Fruit fly (Drosophila melanogaster) whole organism, prepupa: ENCODE measurements around the gene CG4733.

Experiments
- Blimp-1 ChIP-seq: fragments of 200-800 bp; sonication (Bioruptor generic); optimal IDR thresholded peaks from 3 replicates; lab custom pipeline; 2017; ENCODE audit warnings: missing biosample characterization, missing genetic modification characterization, mild to moderate bottlenecking, moderate library complexity, missing genetic modification reagents
- CG10631 ChIP-seq: fragments of 200-800 bp; sonication (Bioruptor generic); optimal IDR thresholded peaks from 2 replicates; lab custom pipeline; 2016; ENCODE audit warnings: missing biosample characterization, missing genetic modification characterization
- CG11902 ChIP-seq: fragments of 200-800 bp; sonication (Bioruptor generic); optimal IDR thresholded peaks from 3 replicates; lab custom pipeline; 2016; ENCODE audit warnings: missing biosample characterization, missing genetic modification characterization
- CG15336 ChIP-seq: fragments of 200-800 bp; sonication (Bioruptor generic); IDR thresholded peaks from 2 replicates; pipeline ENCODE4 v1.3.6; 2022; ENCODE audit warnings: missing biosample characterization, missing genetic modification characterization
- CG1621 ChIP-seq: fragments of 200-800 bp; sonication (Bioruptor generic); optimal IDR thresholded peaks from 3 replicates; lab custom pipeline; 2018; ENCODE audit warnings: missing biosample characterization, mild to moderate bottlenecking, missing genetic modification characterization
- CG16779 ChIP-seq: fragments of 200-800 bp; sonication (Bioruptor generic); optimal IDR thresholded peaks from 3 replicates; lab custom pipeline; 2017; ENCODE audit warnings: missing biosample characterization, mild to moderate bottlenecking, missing genetic modification characterization
- CG3032 ChIP-seq: fragments of 200-800 bp; optimal IDR thresholded peaks from 2 replicates; lab custom pipeline; 2019; ENCODE audit warnings: missing biosample characterization, mild to moderate bottlenecking, missing genetic modification characterization, moderate library complexity
- CG31627 ChIP-seq: fragments of 200-800 bp; sonication (Bioruptor generic); optimal IDR thresholded peaks from 3 replicates; lab custom pipeline; 2016; ENCODE audit warnings: missing biosample characterization, missing genetic modification characterization
- CG3919 ChIP-seq: fragments of 200-800 bp; sonication (Bioruptor generic); optimal IDR thresholded peaks from 3 replicates; lab custom pipeline; 2016; ENCODE audit warnings: missing biosample characterization, missing genetic modification characterization
- CG4318 ChIP-seq: fragments of 200-800 bp; sonication (Bioruptor generic); optimal IDR thresholded peaks from 3 replicates; lab custom pipeline; 2017; ENCODE audit warnings: missing biosample characterization, mild to moderate bottlenecking, missing genetic modification characterization
- CG6276 ChIP-seq: fragments of 200-800 bp; sonication (Bioruptor generic); optimal IDR thresholded peaks from 2 replicates; lab custom pipeline; 2017; ENCODE audit warnings: missing biosample characterization, mild to moderate bottlenecking, missing genetic modification characterization
- CG6792 ChIP-seq: fragments of 200-800 bp; sonication (Bioruptor generic); optimal IDR thresholded peaks from 3 replicates; lab custom pipeline; 2016; ENCODE audit warnings: missing biosample characterization, missing genetic modification characterization
- CG6808 ChIP-seq: fragments of 200-800 bp; sonication (Bioruptor generic); optimal IDR thresholded peaks from 3 replicates; lab custom pipeline; 2017; ENCODE audit warnings: missing biosample characterization, missing genetic modification characterization, mild to moderate bottlenecking, moderate library complexity, missing genetic modification reagents
- CG6854 ChIP-seq: fragments of 200-800 bp; sonication (Bioruptor generic); optimal IDR thresholded peaks from 2 replicates; lab custom pipeline; 2017; ENCODE audit warnings: missing biosample characterization, mild to moderate bottlenecking, missing genetic modification characterization
- CG7368 ChIP-seq: fragments of 200-800 bp; sonication (Bioruptor generic); optimal IDR thresholded peaks from 3 replicates; lab custom pipeline; 2016; ENCODE audit warnings: missing biosample characterization, missing genetic modification characterization
- CG8319 ChIP-seq: fragments of 200-800 bp; sonication (Bioruptor generic); optimal IDR thresholded peaks from 3 replicates; lab custom pipeline; 2016; ENCODE audit warnings: missing biosample characterization, missing genetic modification characterization
- CG9139 ChIP-seq: fragments of 200-800 bp; sonication (Bioruptor generic); optimal IDR thresholded peaks from 3 replicates; lab custom pipeline; 2017; ENCODE audit warnings: missing biosample characterization, mild to moderate bottlenecking, missing genetic modification characterization
- Eip75B ChIP-seq: fragments of 200-800 bp; sonication (Bioruptor generic); optimal IDR thresholded peaks from 3 replicates; lab custom pipeline; 2016; ENCODE audit warnings: missing biosample characterization, missing genetic modification characterization
- Ets21C ChIP-seq: fragments of 200-800 bp; sonication (Bioruptor generic); optimal IDR thresholded peaks from 3 replicates; lab custom pipeline; 2016; ENCODE audit warnings: missing biosample characterization, missing genetic modification characterization
- Ets96B ChIP-seq: fragments of 200-800 bp; optimal IDR thresholded peaks from 2 replicates; lab custom pipeline; 2019; ENCODE audit warnings: missing biosample characterization, mild to moderate bottlenecking, missing genetic modification characterization, moderate library complexity
- Gug ChIP-seq: fragments of 200-800 bp; sonication (Bioruptor generic); IDR thresholded peaks from 2 replicates; pipeline ENCODE4 v1.3.6; 2022; ENCODE audit warnings: missing biosample characterization, missing genetic modification characterization
- Hr39 ChIP-seq: fragments of 200-800 bp; sonication (Bioruptor generic); optimal IDR thresholded peaks from 2 replicates; lab custom pipeline; 2016; ENCODE audit warnings: missing biosample characterization, missing genetic modification characterization
- Hr4 ChIP-seq: fragments of 200-800 bp; sonication (Bioruptor generic); optimal IDR thresholded peaks from 3 replicates; lab custom pipeline; 2016; ENCODE audit warnings: missing biosample characterization, missing genetic modification characterization
- Met ChIP-seq: fragments of 200-800 bp; sonication (Bioruptor generic); optimal IDR thresholded peaks from 3 replicates; lab custom pipeline; 2016; ENCODE audit warnings: missing biosample characterization, missing genetic modification characterization
- Smox ChIP-seq: fragments of 200-800 bp; sonication (Bioruptor generic); optimal IDR thresholded peaks from 3 replicates; lab custom pipeline; 2016; ENCODE audit warnings: missing biosample characterization, missing genetic modification characterization
- Sox102F ChIP-seq: fragments of 200-800 bp; sonication (Bioruptor generic); optimal IDR thresholded peaks from 2 replicates; lab custom pipeline; 2016; ENCODE audit warnings: missing biosample characterization, mild to moderate bottlenecking, missing genetic modification characterization
- acj6 ChIP-seq: fragments of 200-800 bp; sonication (Bioruptor generic); optimal IDR thresholded peaks from 3 replicates; lab custom pipeline; 2016; ENCODE audit warnings: missing biosample characterization, missing genetic modification characterization
- dac ChIP-seq: fragments of 200-800 bp; sonication (Bioruptor generic); optimal IDR thresholded peaks from 2 replicates; lab custom pipeline; 2017; ENCODE audit warnings: missing biosample characterization, mild to moderate bottlenecking, missing genetic modification characterization
- dsx ChIP-seq: fragments of 200-800 bp; optimal IDR thresholded peaks from 3 replicates; lab custom pipeline; 2019; ENCODE audit warnings: missing biosample characterization, mild to moderate bottlenecking, missing genetic modification characterization, moderate library complexity; ENCODE audit not compliant: poor library complexity, severe bottlenecking
- esn ChIP-seq: fragments of 200-800 bp; sonication (Bioruptor generic); optimal IDR thresholded peaks from 2 replicates; lab custom pipeline; 2016; ENCODE audit warnings: missing biosample characterization, mild to moderate bottlenecking, missing genetic modification characterization, moderate library complexity
- fd85E ChIP-seq: fragments of 200-800 bp; sonication (Bioruptor generic); optimal IDR thresholded peaks from 3 replicates; lab custom pipeline; 2016; ENCODE audit warnings: missing biosample characterization, missing genetic modification characterization
- fkh ChIP-seq: fragments of 200-800 bp; sonication (Bioruptor generic); optimal IDR thresholded peaks from 3 replicates; lab custom pipeline; 2017; ENCODE audit warnings: missing biosample characterization, mild to moderate bottlenecking, missing genetic modification characterization, moderate library complexity
- lz ChIP-seq: fragments of 200-800 bp; sonication (Bioruptor generic); optimal IDR thresholded peaks from 3 replicates; lab custom pipeline; 2016; ENCODE audit warnings: missing biosample characterization, missing genetic modification characterization
- ss ChIP-seq, 2 experiments: fragments of 200-800 bp; sonication (Bioruptor generic); optimal IDR thresholded peaks; 2 replicates in 1 of 2; 3 replicates in 1 of 2; lab custom pipeline; 2017 to 2018; ENCODE audit warnings: mild to moderate bottlenecking in 2 of 2, missing biosample characterization in 2 of 2, missing genetic modification characterization in 2 of 2, moderate library complexity in 1 of 2
- topi ChIP-seq: fragments of 200-800 bp; sonication (Bioruptor generic); optimal IDR thresholded peaks from 3 replicates; lab custom pipeline; 2016; ENCODE audit warnings: missing biosample characterization, missing genetic modification characterization

The CG4733 gene

dm6 chr3R:19934840-19935776 lies 44.6 kb downstream of the CG4733 start, which contains the start of gene mira:
mira (minus strand) TSS chr3R:19935120.
- no peak for TF ChIP-seq Met (GFP tag; lab: Kevin White, UChicago)
- no peak for TF ChIP-seq CG3032
- TF ChIP-seq acj6 (GFP tag; lab: Kevin White, UChicago), result no peak
- TF ChIP-seq CG9139 (GFP tag; lab: Kevin White, UChicago), result no peak
- TF ChIP-seq fkh (GFP tag; lab: Kevin White, UChicago), result no peak
- no peak for TF ChIP-seq Hr39
- TF ChIP-seq CG31627 (GFP tag; lab: Kevin White, UChicago), result no peak
- no peak for TF ChIP-seq lz
- no peak for TF ChIP-seq dsx
- no peak for TF ChIP-seq Blimp-1 (GFP tag; lab: Kevin White, UChicago)

- TF ChIP-seq Hr4 (GFP tag; lab: Kevin White, UChicago) (no peak), dsx (no peak), CG6276 (GFP tag; lab: Kevin White, UChicago) (no peak), fd85E (no peak), topi (GFP tag; lab: Kevin White, UChicago) (no peak), CG6854 (GFP tag; lab: Kevin White, UChicago) (no peak), CG11902 (GFP tag; lab: Kevin White, UChicago) (no peak), Hr39 (no peak), CG10631 (GFP tag; lab: Kevin White, UChicago) (no peak), CG9139 (GFP tag; lab: Kevin White, UChicago) (no peak), CG16779 (no peak), Eip75B (GFP tag; lab: Kevin White, UChicago) (no peak), CG4318 (GFP tag; lab: Kevin White, UChicago) (no peak), CG1621 (tag; lab: Kevin White, UChicago) (no peak), CG6792 (GFP tag; lab: Kevin White, UChicago) (no peak), Gug (GFP tag; lab: Robert Waterston, UW) (no peak), CG3919 (GFP tag; lab: Kevin White, UChicago) (no peak), CG7368 (no peak), esn (no peak)
Observed at dm6 chr3R:19935777-19936125, 45.3 kb downstream of the CG4733 start.

- TF ChIP-seq Ets21C (GFP tag; lab: Kevin White, UChicago) (no peak), Smox (GFP tag; lab: Kevin White, UChicago) (no peak), dsx (no peak), Ets96B (tag; lab: Kevin White, UChicago) (no peak)
Observed at dm6 chr3R:19938941-19939587, 48.6 kb downstream of the CG4733 start.

dm6 chr3R:19942312-19942711 lies 51.8 kb downstream of the CG4733 start, which contains the start of gene CG46042:
CG46042 (minus strand) TSS chr3R:19942412.
- no peak for TF ChIP-seq Gug (GFP tag; lab: Robert Waterston, UW)
- no peak for TF ChIP-seq CG15336 (GFP tag; lab: Robert Waterston, UW)
- TF ChIP-seq CG8319 (GFP tag; lab: Kevin White, UChicago), result no peak
- TF ChIP-seq CG4318 (GFP tag; lab: Kevin White, UChicago), result no peak
- no peak for TF ChIP-seq CG31627 (GFP tag; lab: Kevin White, UChicago)
- no peak for TF ChIP-seq ss (GFP tag; optimal IDR thresholded peaks at IDR 0.05; lab: Kevin White, UChicago)
- no peak for TF ChIP-seq CG9139 (GFP tag; lab: Kevin White, UChicago)
- TF ChIP-seq Smox (GFP tag; lab: Kevin White, UChicago), result no peak
- TF ChIP-seq CG16779, result no peak
- no peak for TF ChIP-seq Sox102F (GFP tag; lab: Kevin White, UChicago)
- TF ChIP-seq CG6808 (GFP tag; lab: Kevin White, UChicago), result no peak
- no peak for TF ChIP-seq dac (GFP tag; lab: Kevin White, UChicago)
